Worm (Caenorhabditis elegans) whole organism, L1 larva: ENCODE data around the gene his-4.

Experiments used
- aly-2 ChIP-seq: fragments of 150-350 bp; optimal IDR thresholded peaks from 2 replicates; lab custom pipeline; 2014; ENCODE audit warnings: missing biosample characterization, missing genetic modification characterization
- mef-2 ChIP-seq: fragments of 150-350 bp; optimal IDR thresholded peaks from 2 replicates; lab custom pipeline; 2014; ENCODE audit warnings: missing biosample characterization, missing genetic modification characterization
- nhr-11 ChIP-seq: fragments of 150-350 bp; optimal IDR thresholded peaks from 2 replicates; lab custom pipeline; 2014; ENCODE audit warnings: missing biosample characterization, missing genetic modification characterization
- pqm-1 ChIP-seq: sonication (generic microtip); optimal IDR thresholded peaks from 3 replicates; lab custom pipeline; 2017; ENCODE audit warnings: missing biosample characterization, missing genetic modification characterization
- snpc-4 ChIP-seq: fragments of 150-350 bp; optimal IDR thresholded peaks from 2 replicates; lab custom pipeline; 2014; ENCODE audit warnings: missing biosample characterization, missing genetic modification characterization
- sptf-1 ChIP-seq: fragments of 150-350 bp; optimal IDR thresholded peaks from 2 replicates; lab custom pipeline; 2014; ENCODE audit warnings: missing biosample characterization, missing genetic modification characterization
- unc-62 ChIP-seq: fragments of 150-350 bp; optimal IDR thresholded peaks from 2 replicates; lab custom pipeline; 2014; ENCODE audit warnings: missing biosample characterization, missing genetic modification reagents, missing genetic modification characterization

DNA sequence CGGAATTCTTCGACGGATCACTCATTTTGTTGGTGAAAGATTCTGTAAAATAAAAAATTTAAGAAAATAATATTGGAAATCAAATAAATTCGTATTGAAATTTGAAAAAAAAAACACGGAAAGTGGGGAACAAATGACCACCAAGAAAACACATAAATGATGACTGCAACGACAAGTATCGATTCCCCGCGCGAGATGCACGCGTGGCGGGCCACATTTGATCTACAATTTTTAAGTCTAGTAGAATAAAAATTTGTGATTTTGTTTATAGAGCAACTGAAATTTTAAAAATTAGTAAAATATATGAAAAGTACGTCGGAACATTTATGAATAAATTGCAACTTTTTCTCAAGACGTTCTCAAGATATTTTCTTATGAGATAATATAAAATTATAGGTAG is 14.7 kb upstream of the his-4 start, which contains the start of gene F14H3.4:
- TF ChIP-seq snpc-4 (tag; lab: Kevin White, UChicago): no peak
- no peak for TF ChIP-seq pqm-1 (tag; lab: Kevin White, UChicago)
- no peak for TF ChIP-seq sptf-1
- no peak for TF ChIP-seq unc-62
- no peak for TF ChIP-seq aly-2 (tag; lab: Kevin White, UChicago)
- TF ChIP-seq nhr-11 (tag; lab: Kevin White, UChicago): no peak
- no peak for TF ChIP-seq mef-2 (tag; lab: Kevin White, UChicago)
